Fruit fly (Drosophila melanogaster) whole organism, embryonic: Measurements from ENCODE around the gene Ogdh.

Source experiments
- Adf1 ChIP-seq: fragments of 200-800 bp; sonication (Bioruptor generic); IDR thresholded peaks from 2 replicates; pipeline ENCODE4 v1.3.6; 2022; ENCODE audit warnings: missing biosample characterization, missing genetic modification characterization
- Awh ChIP-seq: fragments of 200-800 bp; sonication (Bioruptor generic); IDR thresholded peaks from 2 replicates; pipeline ENCODE4, ENCODE4 v1.3.6; 2022; ENCODE audit warnings: missing biosample characterization, missing genetic modification characterization
- CG10321 ChIP-seq: fragments of 200-800 bp; sonication (Bioruptor generic); IDR thresholded peaks from 2 replicates; pipeline ENCODE4 v1.3.6; 2022; ENCODE audit warnings: missing biosample characterization, missing genetic modification characterization
- CG10565 ChIP-seq: fragments of 200-800 bp; sonication (Bioruptor generic); optimal IDR thresholded peaks from 3 replicates; lab custom pipeline; 2016; ENCODE audit warnings: missing biosample characterization, mild to moderate bottlenecking, missing genetic modification characterization
- CG11696 ChIP-seq: fragments of 200-800 bp; sonication (Bioruptor generic); IDR thresholded peaks from 2 replicates; pipeline ENCODE4 v1.3.6; 2022; ENCODE audit warnings: missing biosample characterization, missing genetic modification characterization
- CG14860 ChIP-seq: fragments of 200-800 bp; sonication (Bioruptor generic); IDR thresholded peaks from 3 replicates; pipeline ENCODE4 v1.3.6; 2022; ENCODE audit warnings: missing biosample characterization, missing genetic modification characterization; ENCODE audit not compliant: partially characterized antibody
- CG15696 ChIP-seq: fragments of 200-800 bp; sonication (Bioruptor generic); optimal IDR thresholded peaks from 2 replicates; lab custom pipeline; 2019; ENCODE audit warnings: missing biosample characterization, mild to moderate bottlenecking, missing genetic modification characterization, moderate library complexity
- CG17359 ChIP-seq: fragments of 200-800 bp; sonication (Bioruptor generic); optimal IDR thresholded peaks from 3 replicates; lab custom pipeline; 2018; ENCODE audit warnings: missing biosample characterization, mild to moderate bottlenecking, missing genetic modification characterization, moderate library complexity
- CG17361 ChIP-seq: fragments of 200-800 bp; sonication (Bioruptor generic); IDR thresholded peaks from 3 replicates; pipeline ENCODE4 v1.3.6; 2022; ENCODE audit warnings: missing biosample characterization, missing genetic modification characterization
- CG2199 ChIP-seq: fragments of 200-800 bp; sonication (Bioruptor generic); IDR thresholded peaks from 3 replicates; pipeline ENCODE4 v1.3.6; 2022; ENCODE audit warnings: missing biosample characterization, missing genetic modification characterization
- CG31388 ChIP-seq: fragments of 200-800 bp; sonication (Bioruptor generic); optimal IDR thresholded peaks from 2 replicates; lab custom pipeline; 2016; ENCODE audit warnings: missing biosample characterization, missing genetic modification characterization
- CG4404 ChIP-seq: fragments of 200-800 bp; sonication (Bioruptor generic); IDR thresholded peaks from 2 replicates; pipeline ENCODE4 v1.3.6; 2022; ENCODE audit warnings: missing biosample characterization, missing genetic modification characterization
- CG6654 ChIP-seq: fragments of 200-800 bp; sonication (Bioruptor generic); optimal IDR thresholded peaks from 2 replicates; lab custom pipeline; 2017; ENCODE audit warnings: missing biosample characterization, mild to moderate bottlenecking, missing genetic modification characterization
- CG6683 ChIP-seq: fragments of 200-800 bp; sonication (Bioruptor generic); optimal IDR thresholded peaks from 2 replicates; lab custom pipeline; 2017; ENCODE audit warnings: missing biosample characterization, mild to moderate bottlenecking, missing genetic modification characterization, missing genetic modification reagents
- CG7556 ChIP-seq: fragments of 200-800 bp; sonication (Bioruptor generic); optimal IDR thresholded peaks from 2 replicates; lab custom pipeline; 2017; ENCODE audit warnings: missing biosample characterization, mild to moderate bottlenecking, missing genetic modification characterization
- CG7786 ChIP-seq: fragments of 200-800 bp; sonication (Bioruptor generic); optimal IDR thresholded peaks from 2 replicates; lab custom pipeline; 2016; ENCODE audit warnings: missing biosample characterization, missing genetic modification characterization
- CG7987 ChIP-seq: fragments of 200-800 bp; sonication (Bioruptor generic); optimal IDR thresholded peaks from 2 replicates; lab custom pipeline; 2018; ENCODE audit warnings: missing biosample characterization, mild to moderate bottlenecking, missing genetic modification characterization, moderate library complexity
- CG8281 ChIP-seq: fragments of 200-800 bp; sonication (Bioruptor generic); optimal IDR thresholded peaks from 2 replicates; lab custom pipeline; 2018; ENCODE audit warnings: missing biosample characterization, mild to moderate bottlenecking, missing genetic modification characterization, moderate library complexity
- CG8924 ChIP-seq: fragments of 200-800 bp; optimal IDR thresholded peaks from 3 replicates; lab custom pipeline; 2019; ENCODE audit warnings: missing biosample characterization, mild to moderate bottlenecking, missing genetic modification characterization, moderate library complexity
- CTCF ChIP-seq: fragments of 200-800 bp; sonication (Bioruptor generic); optimal IDR thresholded peaks from 2 replicates; lab custom pipeline; 2017; ENCODE audit warnings: missing biosample characterization, mild to moderate bottlenecking, missing genetic modification characterization, moderate library complexity
- Camta ChIP-seq: fragments of 200-800 bp; sonication (Bioruptor generic); optimal IDR thresholded peaks from 2 replicates; lab custom pipeline; 2016; ENCODE audit warnings: missing biosample characterization, missing genetic modification characterization
- Dip3 ChIP-seq: fragments of 200-800 bp; sonication (Bioruptor generic); optimal IDR thresholded peaks from 3 replicates; lab custom pipeline; 2016; ENCODE audit warnings: missing biosample characterization, missing genetic modification characterization
- Dp ChIP-seq: fragments of 200-800 bp; sonication (Bioruptor generic); optimal IDR thresholded peaks from 2 replicates; lab custom pipeline; 2018; ENCODE audit warnings: missing biosample characterization, mild to moderate bottlenecking, missing genetic modification characterization, moderate library complexity
- ERR ChIP-seq: fragments of 200-800 bp; sonication (Bioruptor generic); optimal IDR thresholded peaks from 2 replicates; lab custom pipeline; 2016; ENCODE audit warnings: missing biosample characterization, missing genetic modification characterization
- HmgZ ChIP-seq: fragments of 200-800 bp; sonication (Bioruptor generic); optimal IDR thresholded peaks from 2 replicates; lab custom pipeline; 2018; ENCODE audit warnings: missing biosample characterization, mild to moderate bottlenecking, missing genetic modification characterization
- Kr ChIP-seq: fragments of 200-800 bp; sonication (Bioruptor generic); optimal IDR thresholded peaks from 2 replicates; lab custom pipeline; 2017; ENCODE audit warnings: missing biosample characterization, mild to moderate bottlenecking, missing genetic modification characterization
- MBD-R2 ChIP-seq: fragments of 200-800 bp; sonication (Bioruptor generic); IDR thresholded peaks from 2 replicates; pipeline ENCODE4 v1.3.6; 2022; ENCODE audit warnings: missing biosample characterization, missing genetic modification characterization
- MESR4 ChIP-seq: fragments of 200-800 bp; sonication (Bioruptor generic); optimal IDR thresholded peaks from 2 replicates; lab custom pipeline; 2018; ENCODE audit warnings: missing biosample characterization, mild to moderate bottlenecking, missing genetic modification characterization, moderate library complexity
- NC2β ChIP-seq: fragments of 200-800 bp; sonication (Bioruptor generic); optimal IDR thresholded peaks from 2 replicates; lab custom pipeline; 2016; ENCODE audit warnings: missing biosample characterization, missing genetic modification characterization
- Oli ChIP-seq: fragments of 200-800 bp; sonication (Bioruptor generic); optimal IDR thresholded peaks from 2 replicates; lab custom pipeline; 2018; ENCODE audit warnings: missing biosample characterization, mild to moderate bottlenecking, missing genetic modification characterization, moderate library complexity
- Opbp ChIP-seq: fragments of 200-800 bp; sonication (Bioruptor generic); IDR thresholded peaks from 3 replicates; pipeline ENCODE4 v1.3.6; 2022; ENCODE audit warnings: missing biosample characterization, missing genetic modification characterization; ENCODE audit not compliant: partially characterized antibody
- Sox100B ChIP-seq: fragments of 200-800 bp; sonication (Bioruptor generic); optimal IDR thresholded peaks from 3 replicates; lab custom pipeline; 2018; ENCODE audit warnings: missing biosample characterization, mild to moderate bottlenecking, missing genetic modification characterization
- Stat92E ChIP-seq, 3 experiments: fragments of >200 bp in 2 of 3; fragments of 200-800 bp in 1 of 3; sonication (Bioruptor generic) in 1 of 3; optimal IDR thresholded peaks; 2 replicates each; lab custom pipeline; 2017 to 2019; ENCODE audit warnings: missing biosample characterization in 3 of 3, missing genetic modification characterization in 3 of 3, mild to moderate bottlenecking in 1 of 3, moderate library complexity in 1 of 3
- cad ChIP-seq: fragments of >200 bp; optimal IDR thresholded peaks from 2 replicates; lab custom pipeline; 2017; ENCODE audit warnings: missing biosample characterization, missing genetic modification characterization
- chinmo ChIP-seq: fragments of 200-800 bp; sonication (Bioruptor generic); IDR thresholded peaks from 4 replicates; pipeline ENCODE4 v1.3.6; 2022; ENCODE audit warnings: missing biosample characterization, missing genetic modification characterization; ENCODE audit not compliant: partially characterized antibody
- esg ChIP-seq: fragments of 200-800 bp; sonication (Bioruptor generic); conservative IDR thresholded peaks from 2 replicates; pipeline ENCODE4 v1.3.6; 2022; ENCODE audit warnings: missing biosample characterization, missing genetic modification characterization
- grau ChIP-seq: fragments of 200-800 bp; optimal IDR thresholded peaks from 3 replicates; lab custom pipeline; 2019; ENCODE audit warnings: missing biosample characterization, mild to moderate bottlenecking, missing genetic modification characterization, moderate library complexity
- hkb ChIP-seq, 2 experiments: fragments of 200-800 bp in 1 of 2; fragments of >200 bp in 1 of 2; sonication (Bioruptor generic) in 1 of 2; IDR thresholded peaks in 1 of 2; optimal IDR thresholded peaks in 1 of 2; 2 replicates each; pipeline versions ENCODE4 v1.3.6 to Lab custom; 2017 to 2022; ENCODE audit warnings: missing biosample characterization in 1 of 2, missing genetic modification characterization in 1 of 2
- insv ChIP-seq, 2 experiments: fragments of 200-800 bp; sonication (Bioruptor generic); optimal IDR thresholded peaks; 3 replicates each; lab custom pipeline; 2016 to 2018; ENCODE audit warnings: missing biosample characterization in 2 of 2, missing genetic modification characterization in 2 of 2
- lmd ChIP-seq: fragments of 200-800 bp; sonication (Bioruptor generic); IDR thresholded peaks from 2 replicates; pipeline ENCODE4 v1.3.6; 2022; ENCODE audit warnings: missing biosample characterization, missing genetic modification characterization
- luna ChIP-seq: fragments of 200-800 bp; sonication (Bioruptor generic); optimal IDR thresholded peaks from 2 replicates; lab custom pipeline; 2016; ENCODE audit warnings: missing biosample characterization, missing genetic modification characterization
- prd ChIP-seq, 3 experiments: fragments of >200 bp in 2 of 3; fragments of 200-800 bp in 1 of 3; sonication (Bioruptor generic) in 1 of 3; optimal IDR thresholded peaks in 2 of 3; IDR thresholded peaks in 1 of 3; 2 replicates in 2 of 3; 3 replicates in 1 of 3; pipeline versions ENCODE4 v1.3.6 to Lab custom; 2017 to 2022; ENCODE audit warnings: missing biosample characterization in 1 of 3, missing genetic modification characterization in 1 of 3
- psq ChIP-seq: fragments of 200-800 bp; sonication (Bioruptor generic); optimal IDR thresholded peaks from 2 replicates; lab custom pipeline; 2017; ENCODE audit warnings: missing biosample characterization, missing genetic modification characterization
- row ChIP-seq: fragments of 200-800 bp; sonication (Bioruptor generic); IDR thresholded peaks from 3 replicates; pipeline ENCODE4 v1.3.6; 2022; ENCODE audit warnings: missing biosample characterization, missing genetic modification characterization
- sd ChIP-seq: fragments of 200-800 bp; sonication (Bioruptor generic); optimal IDR thresholded peaks from 3 replicates; lab custom pipeline; 2018; ENCODE audit warnings: missing biosample characterization, mild to moderate bottlenecking, missing genetic modification characterization, moderate library complexity
- sr ChIP-seq: fragments of 200-800 bp; sonication (Bioruptor generic); IDR thresholded peaks from 3 replicates; pipeline ENCODE4 v1.3.6; 2022; ENCODE audit warnings: missing biosample characterization, missing genetic modification characterization
- ssp ChIP-seq: fragments of 200-800 bp; sonication (Bioruptor generic); IDR thresholded peaks from 2 replicates; pipeline ENCODE4 v1.3.6; 2022; ENCODE audit warnings: missing biosample characterization, missing genetic modification characterization
- twi ChIP-seq: fragments of 200-800 bp; optimal IDR thresholded peaks from 2 replicates; lab custom pipeline; 2019; ENCODE audit warnings: missing biosample characterization, mild to moderate bottlenecking, missing genetic modification characterization, moderate library complexity
- vvl ChIP-seq: fragments of 200-800 bp; sonication (Bioruptor generic); IDR thresholded peaks from 2 replicates; pipeline ENCODE4 v1.3.6; 2022; ENCODE audit warnings: missing biosample characterization, missing genetic modification characterization

Ogdh gene

dm6 chr3L:16917409-16918173 is 37.0 kb upstream of the Ogdh start (continued):
- no peak for TF ChIP-seq insv (GFP tag; optimal IDR thresholded peaks at IDR 0.05; lab: Kevin White, UChicago)
- no peak for TF ChIP-seq Camta (GFP tag; lab: Kevin White, UChicago)
- no peak for TF ChIP-seq hkb (optimal IDR thresholded peaks at IDR 0.05; lab: Kevin White, UChicago)
- no peak for TF ChIP-seq hkb (GFP tag; IDR thresholded peaks at IDR 0.05; lab: Robert Waterston, UW)
- TF ChIP-seq MESR4 (GFP tag; lab: Kevin White, UChicago) = no peak
- TF ChIP-seq CG7556 (GFP tag; lab: Kevin White, UChicago) = no peak
- peak; percentile 50 for TF ChIP-seq Sox100B (GFP tag; lab: Kevin White, UChicago)
- TF ChIP-seq CG31388 (GFP tag; lab: Kevin White, UChicago) = no peak
- TF ChIP-seq Dp (GFP tag; lab: Kevin White, UChicago) = no peak
- TF ChIP-seq CG8281 (tag; lab: Kevin White, UChicago) = peak; percentile 95
- TF ChIP-seq CG17359 (tag; lab: Kevin White, UChicago) = peak; percentile 25
- no peak for TF ChIP-seq luna (GFP tag; lab: Kevin White, UChicago)
- TF ChIP-seq grau (tag; lab: Kevin White, UChicago) = peak; percentile 7
- no peak for TF ChIP-seq Adf1 (GFP tag; lab: Robert Waterston, UW)
- TF ChIP-seq Opbp = no peak
- no peak for TF ChIP-seq CG15696
- no peak for TF ChIP-seq CG4404
- no peak for TF ChIP-seq MBD-R2 (GFP tag; lab: Robert Waterston, UW)
- no peak for TF ChIP-seq CG8924 (tag; lab: Kevin White, UChicago)
- no peak for TF ChIP-seq psq (GFP tag; lab: Kevin White, UChicago)
- TF ChIP-seq CG14860 (GFP tag; lab: Robert Waterston, UW) = no peak
- no peak for TF ChIP-seq CTCF (GFP tag; lab: Kevin White, UChicago)
- TF ChIP-seq CG6654 = no peak
- no peak for TF ChIP-seq cad (GFP tag; lab: Kevin White, UChicago)
- no peak for TF ChIP-seq HmgZ (tag; lab: Kevin White, UChicago)
- no peak for TF ChIP-seq CG6683 (GFP tag; lab: Kevin White, UChicago)
- TF ChIP-seq Kr (GFP tag; lab: Kevin White, UChicago) = no peak
- TF ChIP-seq chinmo = peak; percentile 54; the same call in 1 of the 4 replicates
- no peak for TF ChIP-seq ssp
- TF ChIP-seq prd (optimal IDR thresholded peaks at IDR 0.05; lab: Kevin White, UChicago) = no peak
- no peak for TF ChIP-seq prd (GFP tag; IDR thresholded peaks at IDR 0.05; lab: Robert Waterston, UW)
- TF ChIP-seq Oli (tag; lab: Kevin White, UChicago) = peak; percentile 7
- TF ChIP-seq CG10565 (GFP tag; lab: Kevin White, UChicago) = no peak
- TF ChIP-seq CG7786 (GFP tag; lab: Kevin White, UChicago) = no peak
- TF ChIP-seq Awh (GFP tag; lab: Robert Waterston, UW) = 0 out of 2 replicates have a peak, but pooled peaks have one; percentile 15
- no peak for TF ChIP-seq CG2199
- no peak for TF ChIP-seq row (GFP tag; lab: Robert Waterston, UW)
- no peak for TF ChIP-seq CG11696 (GFP tag; lab: Robert Waterston, UW)
- peak; percentile 76 for TF ChIP-seq sr (GFP tag; lab: Robert Waterston, UW)
- no peak for TF ChIP-seq Dip3 (GFP tag; lab: Kevin White, UChicago)
- no peak for TF ChIP-seq ERR (GFP tag; lab: Kevin White, UChicago)
- TF ChIP-seq esg (GFP tag; lab: Robert Waterston, UW) = no peak
- TF ChIP-seq CG10321 (GFP tag; lab: Robert Waterston, UW) = no peak
- TF ChIP-seq sd (tag; lab: Kevin White, UChicago) = no peak
- TF ChIP-seq NC2β (GFP tag; lab: Kevin White, UChicago) = no peak
- TF ChIP-seq lmd = no peak
- TF ChIP-seq vvl = 0 out of 2 replicates have a peak, but pooled peaks have one; percentile 9
- 0 out of 3 replicates have a peak, but pooled peaks have one; percentile 22 for TF ChIP-seq CG17361
- TF ChIP-seq Stat92E (GFP tag; optimal IDR thresholded peaks at IDR 0.05; lab: Kevin White, UChicago) = no peak
- TF ChIP-seq twi (tag; lab: Kevin White, UChicago) = no peak
- no peak for TF ChIP-seq CG7987 (GFP tag; lab: Kevin White, UChicago)
